Fruit fly (Drosophila melanogaster) whole organism, embryonic: ENCODE measurements around the gene mAChR-B.

ENCODE experiments used
- Aef1 ChIP-seq: fragments of 200-800 bp; sonication (Bioruptor generic); IDR thresholded peaks from 3 replicates; pipeline ENCODE4 v1.3.6; 2022; ENCODE audit warnings: missing biosample characterization, missing genetic modification characterization
- Bteb2 ChIP-seq: fragments of 200-800 bp; sonication (Bioruptor generic); optimal IDR thresholded peaks from 2 replicates; lab custom pipeline; 2016; ENCODE audit warnings: missing biosample characterization, missing genetic modification characterization
- CG10959 ChIP-seq: fragments of 200-800 bp; sonication (Bioruptor generic); IDR thresholded peaks from 2 replicates; pipeline ENCODE4 v1.3.6; 2022; ENCODE audit warnings: missing biosample characterization, missing genetic modification characterization
- CG10979 ChIP-seq: fragments of 200-800 bp; sonication (Bioruptor generic); optimal IDR thresholded peaks from 2 replicates; lab custom pipeline; 2018; ENCODE audit warnings: missing biosample characterization, mild to moderate bottlenecking, missing genetic modification characterization, moderate library complexity
- CG12104 ChIP-seq: fragments of 200-800 bp; sonication (Bioruptor generic); optimal IDR thresholded peaks from 3 replicates; lab custom pipeline; 2016; ENCODE audit warnings: missing biosample characterization, missing genetic modification characterization
- CG1233 ChIP-seq: fragments of 200-800 bp; sonication (Bioruptor generic); optimal IDR thresholded peaks from 4 replicates; lab custom pipeline; 2018; ENCODE audit warnings: missing biosample characterization, mild to moderate bottlenecking, missing genetic modification characterization
- CG13424 ChIP-seq: fragments of 200-800 bp; sonication (Bioruptor generic); optimal IDR thresholded peaks from 2 replicates; lab custom pipeline; 2019; ENCODE audit warnings: missing biosample characterization, mild to moderate bottlenecking, missing genetic modification characterization, moderate library complexity
- CG13624 ChIP-seq: fragments of 200-800 bp; sonication (Bioruptor generic); optimal IDR thresholded peaks from 2 replicates; lab custom pipeline; 2016; ENCODE audit warnings: missing biosample characterization, missing genetic modification characterization
- CG14050 ChIP-seq: fragments of 200-800 bp; sonication (Bioruptor generic); IDR thresholded peaks from 3 replicates; pipeline ENCODE4 v1.3.6; 2022; ENCODE audit warnings: missing biosample characterization, missing genetic modification characterization
- CG14860 ChIP-seq: fragments of 200-800 bp; sonication (Bioruptor generic); IDR thresholded peaks from 3 replicates; pipeline ENCODE4 v1.3.6; 2022; ENCODE audit warnings: missing biosample characterization, missing genetic modification characterization; ENCODE audit not compliant: partially characterized antibody
- CG17328 ChIP-seq: fragments of 200-800 bp; sonication (Bioruptor generic); IDR thresholded peaks from 2 replicates; pipeline ENCODE4 v1.3.6; 2022; ENCODE audit warnings: missing biosample characterization, missing genetic modification characterization
- CG18476 ChIP-seq: fragments of 200-800 bp; sonication (Bioruptor generic); optimal IDR thresholded peaks from 2 replicates; lab custom pipeline; 2016; ENCODE audit warnings: missing biosample characterization, mild to moderate bottlenecking, missing genetic modification characterization
- CG18764 ChIP-seq: fragments of 200-800 bp; sonication (Bioruptor generic); optimal IDR thresholded peaks from 3 replicates; lab custom pipeline; 2016; ENCODE audit warnings: missing biosample characterization, missing genetic modification characterization
- CG2116 ChIP-seq: fragments of 200-800 bp; sonication (Bioruptor generic); optimal IDR thresholded peaks from 3 replicates; lab custom pipeline; 2018; ENCODE audit warnings: missing biosample characterization, mild to moderate bottlenecking, missing genetic modification characterization
- CG32532 ChIP-seq: fragments of 200-800 bp; sonication (Bioruptor generic); IDR thresholded peaks from 2 replicates; pipeline ENCODE4 v1.3.6; 2022; ENCODE audit warnings: missing biosample characterization, missing genetic modification characterization
- CG4707 ChIP-seq: fragments of 200-800 bp; sonication (Bioruptor generic); optimal IDR thresholded peaks from 2 replicates; lab custom pipeline; 2018; ENCODE audit warnings: missing biosample characterization, mild to moderate bottlenecking, missing genetic modification characterization, moderate library complexity
- CG5953 ChIP-seq: fragments of 200-800 bp; sonication (Bioruptor generic); IDR thresholded peaks from 2 replicates; pipeline ENCODE4 v1.3.6; 2022; ENCODE audit warnings: missing biosample characterization, missing genetic modification characterization
- CG6654 ChIP-seq: fragments of 200-800 bp; sonication (Bioruptor generic); optimal IDR thresholded peaks from 2 replicates; lab custom pipeline; 2017; ENCODE audit warnings: missing biosample characterization, mild to moderate bottlenecking, missing genetic modification characterization
- CG6683 ChIP-seq: fragments of 200-800 bp; sonication (Bioruptor generic); optimal IDR thresholded peaks from 2 replicates; lab custom pipeline; 2017; ENCODE audit warnings: missing biosample characterization, mild to moderate bottlenecking, missing genetic modification characterization, missing genetic modification reagents
- CG7556 ChIP-seq: fragments of 200-800 bp; sonication (Bioruptor generic); optimal IDR thresholded peaks from 2 replicates; lab custom pipeline; 2017; ENCODE audit warnings: missing biosample characterization, mild to moderate bottlenecking, missing genetic modification characterization
- CG7963 ChIP-seq: fragments of 200-800 bp; sonication (Bioruptor generic); IDR thresholded peaks from 3 replicates; pipeline ENCODE4 v1.3.6; 2022; ENCODE audit warnings: missing biosample characterization, missing genetic modification characterization; ENCODE audit not compliant: partially characterized antibody
- CG8944 ChIP-seq: fragments of 200-800 bp; sonication (Bioruptor generic); optimal IDR thresholded peaks from 3 replicates; lab custom pipeline; 2016; ENCODE audit warnings: missing biosample characterization, missing genetic modification characterization
- D19B ChIP-seq: fragments of 200-800 bp; sonication (Bioruptor generic); optimal IDR thresholded peaks from 2 replicates; lab custom pipeline; 2017; ENCODE audit warnings: missing biosample characterization, mild to moderate bottlenecking, missing genetic modification characterization
- Fer1 ChIP-seq: fragments of 200-800 bp; sonication (Bioruptor generic); optimal IDR thresholded peaks from 2 replicates; lab custom pipeline; 2017; ENCODE audit warnings: missing biosample characterization, mild to moderate bottlenecking, missing genetic modification characterization
- GATAe ChIP-seq: fragments of 200-800 bp; sonication (Bioruptor generic); conservative IDR thresholded peaks from 2 replicates; pipeline ENCODE4 v1.3.6; 2022; ENCODE audit warnings: missing biosample characterization, missing genetic modification characterization
- Hand ChIP-seq: fragments of 200-800 bp; sonication (Bioruptor generic); optimal IDR thresholded peaks from 2 replicates; lab custom pipeline; 2017; ENCODE audit warnings: mild to moderate bottlenecking, missing biosample characterization, missing genetic modification reagents, missing genetic modification characterization
- Hey ChIP-seq: fragments of 200-800 bp; sonication (Bioruptor generic); optimal IDR thresholded peaks from 3 replicates; lab custom pipeline; 2018; ENCODE audit warnings: missing biosample characterization, mild to moderate bottlenecking, missing genetic modification characterization
- Hmr ChIP-seq: fragments of 200-800 bp; sonication (Bioruptor generic); optimal IDR thresholded peaks from 3 replicates; lab custom pipeline; 2017; ENCODE audit warnings: mild to moderate bottlenecking, missing biosample characterization, missing genetic modification reagents, missing genetic modification characterization
- MBD-R2 ChIP-seq: fragments of 200-800 bp; sonication (Bioruptor generic); IDR thresholded peaks from 2 replicates; pipeline ENCODE4 v1.3.6; 2022; ENCODE audit warnings: missing biosample characterization, missing genetic modification characterization
- Mad ChIP-seq: fragments of 200-800 bp; sonication (Bioruptor generic); optimal IDR thresholded peaks from 2 replicates; lab custom pipeline; 2016; ENCODE audit warnings: missing biosample characterization, missing genetic modification characterization
- Med ChIP-seq: fragments of 200-800 bp; sonication (Bioruptor generic); peaks from one replicate; lab custom pipeline; 2016; ENCODE audit warnings: missing biosample characterization, missing genetic modification characterization, mild to moderate bottlenecking, inconsistent platforms, moderate library complexity
- Ssrp ChIP-seq: fragments of 200-800 bp; sonication (Bioruptor generic); optimal IDR thresholded peaks from 2 replicates; lab custom pipeline; 2018; ENCODE audit warnings: missing biosample characterization, mild to moderate bottlenecking, missing genetic modification characterization, moderate library complexity
- abd-A ChIP-seq: fragments of 200-800 bp; sonication (Bioruptor generic); optimal IDR thresholded peaks from 3 replicates; lab custom pipeline; 2019; ENCODE audit warnings: missing biosample characterization, mild to moderate bottlenecking, missing genetic modification characterization, moderate library complexity
- ato ChIP-seq: fragments of 200-800 bp; sonication (Bioruptor generic); IDR thresholded peaks from 2 replicates; pipeline ENCODE4 v1.3.6; 2022; ENCODE audit warnings: missing biosample characterization, missing genetic modification characterization; ENCODE audit not compliant: partially characterized antibody
- bbx ChIP-seq: fragments of 200-800 bp; sonication (Bioruptor generic); IDR thresholded peaks from 2 replicates; pipeline ENCODE4 v1.3.6; 2022; ENCODE audit warnings: missing biosample characterization, missing genetic modification characterization; ENCODE audit not compliant: partially characterized antibody
- cas ChIP-seq: fragments of 200-800 bp; sonication (Bioruptor generic); IDR thresholded peaks from 2 replicates; pipeline ENCODE4 v1.3.6; 2022; ENCODE audit warnings: missing biosample characterization, missing genetic modification characterization
- danr ChIP-seq: fragments of 200-800 bp; sonication (Bioruptor generic); IDR thresholded peaks from 2 replicates; pipeline ENCODE4 v1.3.6; 2022; ENCODE audit warnings: missing biosample characterization, missing genetic modification characterization
- fd64A ChIP-seq: fragments of 200-800 bp; sonication (Bioruptor generic); optimal IDR thresholded peaks from 3 replicates; lab custom pipeline; 2018; ENCODE audit warnings: missing biosample characterization, mild to moderate bottlenecking, missing genetic modification characterization
- gcm ChIP-seq: fragments of 200-800 bp; sonication (Bioruptor generic); optimal IDR thresholded peaks from 2 replicates; lab custom pipeline; 2019; ENCODE audit warnings: missing biosample characterization, mild to moderate bottlenecking, missing genetic modification characterization, moderate library complexity
- grau ChIP-seq: fragments of 200-800 bp; optimal IDR thresholded peaks from 3 replicates; lab custom pipeline; 2019; ENCODE audit warnings: missing biosample characterization, mild to moderate bottlenecking, missing genetic modification characterization, moderate library complexity
- inv ChIP-seq: fragments of 200-800 bp; sonication (Bioruptor generic); IDR thresholded peaks from 2 replicates; pipeline ENCODE4 v1.3.6; 2022; ENCODE audit warnings: missing biosample characterization, missing genetic modification characterization; ENCODE audit not compliant: partially characterized antibody
- ken ChIP-seq: fragments of 200-800 bp; sonication (Bioruptor generic); IDR thresholded peaks from 3 replicates; pipeline ENCODE4 v1.3.6; 2022; ENCODE audit warnings: missing biosample characterization, missing genetic modification characterization
- knrl ChIP-seq: fragments of 200-800 bp; sonication (Bioruptor generic); IDR thresholded peaks from 3 replicates; pipeline ENCODE4 v1.3.6; 2022; ENCODE audit warnings: missing biosample characterization, missing genetic modification characterization; ENCODE audit not compliant: partially characterized antibody
- lab ChIP-seq: fragments of 200-800 bp; sonication (Bioruptor generic); optimal IDR thresholded peaks from 3 replicates; lab custom pipeline; 2017; ENCODE audit warnings: missing biosample characterization, missing genetic modification characterization, mild to moderate bottlenecking, moderate library complexity, missing genetic modification reagents
- pzg ChIP-seq: fragments of 200-800 bp; sonication (Bioruptor generic); optimal IDR thresholded peaks from 3 replicates; lab custom pipeline; 2018; ENCODE audit warnings: missing biosample characterization, mild to moderate bottlenecking, missing genetic modification characterization, moderate library complexity
- slbo ChIP-seq: fragments of 200-800 bp; sonication (Bioruptor generic); IDR thresholded peaks from 2 replicates; pipeline ENCODE4 v1.3.6; 2022; ENCODE audit warnings: missing biosample characterization, missing genetic modification characterization
- sr ChIP-seq: fragments of 200-800 bp; sonication (Bioruptor generic); IDR thresholded peaks from 3 replicates; pipeline ENCODE4 v1.3.6; 2022; ENCODE audit warnings: missing biosample characterization, missing genetic modification characterization
- zfh2 ChIP-seq: fragments of 200-800 bp; sonication (Bioruptor generic); optimal IDR thresholded peaks from 2 replicates; lab custom pipeline; 2016; ENCODE audit warnings: missing biosample characterization, missing genetic modification characterization

mAChR-B gene

dm6 chr3R:8126316-8127150 lies 67.4 kb downstream of the mAChR-B start, which contains the start of the genes CG9667 and Arl8:
TSS of gene CG9667 (minus strand) at chr3R:8126357.
TSS of gene Arl8 (plus strand) at chr3R:8126605.
- TF ChIP-seq danr (GFP tag; lab: Robert Waterston, UW) (no peak), inv (no peak), zfh2 (GFP tag; lab: Kevin White, UChicago) (no peak), knrl (no peak; the same call in 2 of the 3 replicates), CG32532 (GFP tag; lab: Robert Waterston, UW) (peak; percentile 86), CG6683 (GFP tag; lab: Kevin White, UChicago) (no peak), CG18764 (GFP tag; lab: Kevin White, UChicago) (peak; percentile 53), gcm (GFP tag; lab: Kevin White, UChicago) (peak; percentile 31), CG13424 (tag; lab: Kevin White, UChicago) (peak; percentile 70), MBD-R2 (GFP tag; lab: Robert Waterston, UW) (peak; percentile 83; the same call in 1 of the 2 replicates), CG2116 (GFP tag; lab: Kevin White, UChicago) (peak; percentile 62), slbo (GFP tag; lab: Robert Waterston, UW) (peak; percentile 88), Fer1 (GFP tag; lab: Kevin White, UChicago) (peak; percentile 54), ato (GFP tag; lab: Robert Waterston, UW) (no peak), cas (GFP tag; lab: Robert Waterston, UW) (no peak), Med (peak; percentile 81), CG8944 (GFP tag; lab: Kevin White, UChicago) (no peak), CG5953 (GFP tag; lab: Robert Waterston, UW) (no peak), Mad (GFP tag; lab: Kevin White, UChicago) (no peak), CG7556 (GFP tag; lab: Kevin White, UChicago) (peak; percentile 41), Hey (no peak), CG4707 (GFP tag; lab: Kevin White, UChicago) (no peak), CG10959 (GFP tag; lab: Robert Waterston, UW) (peak; percentile 35; the same call in 1 of the 2 replicates), CG14050 (GFP tag; lab: Robert Waterston, UW) (no peak), CG18476 (GFP tag; lab: Kevin White, UChicago) (peak; percentile 27), sr (GFP tag; lab: Robert Waterston, UW) (0 out of 3 replicates have a peak, but pooled peaks have one; percentile 13), pzg (GFP tag; lab: Kevin White, UChicago) (peak; percentile 67), CG10979 (tag; lab: Kevin White, UChicago) (peak; percentile 31), bbx (GFP tag; lab: Robert Waterston, UW) (0 out of 2 replicates have a peak, but pooled peaks have one; percentile 9), CG1233 (GFP tag; lab: Kevin White, UChicago) (peak; percentile 0), CG14860 (GFP tag; lab: Robert Waterston, UW) (no peak), GATAe (GFP tag; lab: Robert Waterston, UW) (no peak), abd-A (tag; lab: Kevin White, UChicago) (no peak), Ssrp (tag; lab: Kevin White, UChicago) (peak; percentile 57), CG7963 (GFP tag; lab: Robert Waterston, UW) (no peak), Bteb2 (no peak), CG13624 (no peak), Hmr (GFP tag; lab: Kevin White, UChicago) (peak; percentile 67), CG6654 (GFP tag; lab: Kevin White, UChicago) (no peak), lab (peak; percentile 59), CG17328 (GFP tag; lab: Robert Waterston, UW) (0 out of 2 replicates have a peak, but pooled peaks have one; percentile 32), CG12104 (GFP tag; lab: Kevin White, UChicago) (peak; percentile 70), D19B (GFP tag; lab: Kevin White, UChicago) (peak; percentile 28), ken (GFP tag; lab: Robert Waterston, UW) (peak; percentile 59; the same call in 1 of the 3 replicates), fd64A (no peak), Hand (no peak), Aef1 (GFP tag; lab: Robert Waterston, UW) (peak; percentile 58), grau (tag; lab: Kevin White, UChicago) (peak; percentile 99)
